Worm (Caenorhabditis elegans): ENCODE results near the gene fbxb-33.

ce11 chrII:3634765-3635164 is 12.4 kb upstream of the fbxb-33 start:
- TF ChIP-seq ztf-4 (tag; optimal IDR thresholded peaks at IDR 0.05) = no peak
- TF ChIP-seq unc-55 (GFP tag; optimal IDR thresholded peaks at IDR 0.05) = no peak
- no peak for TF ChIP-seq peb-1 (tag; optimal IDR thresholded peaks at IDR 0.05)
- TF ChIP-seq nhr-77 (tag; optimal IDR thresholded peaks at IDR 0.05) = no peak
- TF ChIP-seq mab-5 (tag; optimal IDR thresholded peaks at IDR 0.05) = no peak
- no peak for TF ChIP-seq F13H6.1 (tag; optimal IDR thresholded peaks at IDR 0.05)
- TF ChIP-seq unc-62 (GFP tag; optimal IDR thresholded peaks at IDR 0.05) = no peak
- no peak for TF ChIP-seq nhr-23 (tag; optimal IDR thresholded peaks at IDR 0.05)
- no peak for TF ChIP-seq zag-1 (tag; optimal IDR thresholded peaks at IDR 0.05)
- TF ChIP-seq egl-27 (tag; optimal IDR thresholded peaks at IDR 0.05) = no peak
- TF ChIP-seq ztf-11 (tag; optimal IDR thresholded peaks at IDR 0.05) = no peak
- TF ChIP-seq fos-1 (tag; optimal IDR thresholded peaks at IDR 0.05) = no peak
- TF ChIP-seq nhr-237 (tag; optimal IDR thresholded peaks at IDR 0.05) = no peak
- no peak for TF ChIP-seq lsy-2 (tag; optimal IDR thresholded peaks at IDR 0.05)
